Fruit fly (Drosophila melanogaster): ENCODE data around the gene crb.

The crb gene

DNA sequence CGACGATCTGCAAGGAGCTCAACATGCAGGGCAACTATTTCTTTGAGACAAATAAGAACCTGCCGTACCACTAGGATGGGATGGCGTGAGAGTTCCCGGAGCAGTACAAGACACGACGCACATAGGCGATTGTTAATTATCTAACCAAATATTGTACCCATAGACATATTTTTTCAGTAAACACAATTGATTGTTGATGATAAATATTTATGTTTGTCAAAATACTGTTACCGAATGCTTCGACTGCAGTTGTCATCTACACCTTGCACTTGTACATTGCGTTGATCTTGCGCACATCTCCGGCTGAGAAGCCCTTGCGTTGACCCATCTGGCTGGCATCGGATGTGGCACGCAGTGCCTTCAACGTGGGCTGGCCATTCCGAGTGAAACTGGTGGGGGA, 1.7 kb upstream of the crb start (continued):
- TF ChIP-seq CG12155 (GFP tag; optimal IDR thresholded peaks at IDR 0.05), result no peak
- TF ChIP-seq CG18011 (GFP tag; optimal IDR thresholded peaks at IDR 0.05), result no peak
- no peak for TF ChIP-seq CG16779 (GFP tag; IDR thresholded peaks at IDR 0.05)
- peak in 1 of 3 experiments; percentile 66 for TF ChIP-seq lola (GFP tag; optimal IDR thresholded peaks at IDR 0.05)
- TF ChIP-seq CG11093 (GFP tag; IDR thresholded peaks at IDR 0.05), result no peak
- TF ChIP-seq schlank (tag; optimal IDR thresholded peaks at IDR 0.05), result no peak
- TF ChIP-seq Xrp1 (GFP tag; IDR thresholded peaks at IDR 0.05), result peak; percentile 38; the same call in 1 of the 2 replicates
- no peak for TF ChIP-seq pnt (GFP tag; optimal IDR thresholded peaks at IDR 0.05)
- no peak for TF ChIP-seq TFAM (GFP tag; optimal IDR thresholded peaks at IDR 0.05)
- TF ChIP-seq sob (GFP tag; IDR thresholded peaks at IDR 0.05), result no peak
- no peak for TF ChIP-seq ERR (GFP tag; optimal IDR thresholded peaks at IDR 0.05)
- no peak for TF ChIP-seq inv (GFP tag; IDR thresholded peaks at IDR 0.05; ENCODE audit: partially characterized antibody)
- TF ChIP-seq CG9215 (GFP tag; IDR thresholded peaks at IDR 0.05), result no peak
- no peak for TF ChIP-seq CG12104 (GFP tag; optimal IDR thresholded peaks at IDR 0.05)
- TF ChIP-seq Spps (tag; optimal IDR thresholded peaks at IDR 0.05), result peak; percentile 51
- no peak for TF ChIP-seq CG4730 (GFP tag; IDR thresholded peaks at IDR 0.05)
- TF ChIP-seq YL-1 (GFP tag; optimal IDR thresholded peaks at IDR 0.05), result no peak
- TF ChIP-seq CG11696 (GFP tag; IDR thresholded peaks at IDR 0.05), result no peak
- peak; percentile 11 for TF ChIP-seq dmrt99B (tag; optimal IDR thresholded peaks at IDR 0.05)
- TF ChIP-seq Nf-YA (GFP tag; IDR thresholded peaks at IDR 0.05), result no peak
- no peak for TF ChIP-seq bab2 (GFP tag; optimal IDR thresholded peaks at IDR 0.05)
- TF ChIP-seq CG8290 (GFP tag; optimal IDR thresholded peaks at IDR 0.05), result no peak
- TF ChIP-seq CG8290 (tag; optimal IDR thresholded peaks at IDR 0.05), result no peak
- TF ChIP-seq CG7372 (GFP tag; IDR thresholded peaks at IDR 0.05), result no peak
- no peak for TF ChIP-seq CG16815 (GFP tag; optimal IDR thresholded peaks at IDR 0.05)
- TF ChIP-seq CG15601 (tag; optimal IDR thresholded peaks at IDR 0.05), result peak; percentile 83
- peak; percentile 42 for TF ChIP-seq CG5180 (GFP tag; optimal IDR thresholded peaks at IDR 0.05)
- TF ChIP-seq CG17186 (GFP tag; optimal IDR thresholded peaks at IDR 0.05), result peak; percentile 23
- no peak for TF ChIP-seq CG10565 (GFP tag; optimal IDR thresholded peaks at IDR 0.05)
- TF ChIP-seq CG2712 (tag; optimal IDR thresholded peaks at IDR 0.05), result peak; percentile 54
- TF ChIP-seq Opbp (GFP tag; IDR thresholded peaks at IDR 0.05; ENCODE audit: partially characterized antibody), result no peak
- TF ChIP-seq CG4854 (GFP tag; optimal IDR thresholded peaks at IDR 0.05), result no peak
- no peak for TF ChIP-seq CG6765 (GFP tag; optimal IDR thresholded peaks at IDR 0.05)
- no peak for TF ChIP-seq CG30403 (GFP tag; optimal IDR thresholded peaks at IDR 0.05)
- TF ChIP-seq CG12236 (GFP tag; optimal IDR thresholded peaks at IDR 0.05), result no peak
- TF ChIP-seq Ada2b (GFP tag; IDR thresholded peaks at IDR 0.05), result no peak
- peak; percentile 53 for TF ChIP-seq CG1529 (GFP tag; optimal IDR thresholded peaks at IDR 0.05)
- no peak for TF ChIP-seq corto (GFP tag; optimal IDR thresholded peaks at IDR 0.05)
- TF ChIP-seq Blimp-1 (GFP tag; optimal IDR thresholded peaks at IDR 0.05), result peak; percentile 71
- TF ChIP-seq CG14014 (GFP tag; IDR thresholded peaks at IDR 0.05), result no peak
- TF ChIP-seq fd64A (GFP tag; optimal IDR thresholded peaks at IDR 0.05), result peak; percentile 87
- TF ChIP-seq CG8281 (tag; optimal IDR thresholded peaks at IDR 0.05), result no peak
- peak; percentile 34 for TF ChIP-seq CG7271 (tag; optimal IDR thresholded peaks at IDR 0.05)
- peak; percentile 48 for TF ChIP-seq CG31365 (tag; optimal IDR thresholded peaks at IDR 0.05)
- no peak for TF ChIP-seq ato (GFP tag; IDR thresholded peaks at IDR 0.05; ENCODE audit: partially characterized antibody)
- peak; percentile 54 for TF ChIP-seq Sox100B (GFP tag; optimal IDR thresholded peaks at IDR 0.05)
- no peak for TF ChIP-seq scrt (GFP tag; optimal IDR thresholded peaks at IDR 0.05)
- peak; percentile 62 for TF ChIP-seq CG2875 (GFP tag; optimal IDR thresholded peaks at IDR 0.05)
- no peak for TF ChIP-seq Eip74EF (GFP tag; optimal IDR thresholded peaks at IDR 0.05)
- TF ChIP-seq CG4328 (GFP tag; optimal IDR thresholded peaks at IDR 0.05), result peak; percentile 27
- no peak for TF ChIP-seq CG30020 (tag; optimal IDR thresholded peaks at IDR 0.05)

Data from whole organism, embryonic.